Worm (Caenorhabditis elegans): ENCODE measurements around the gene D1086.18.

- TF ChIP-seq zag-1 (tag; optimal IDR thresholded peaks at IDR 0.05) (no peak), snpc-4 (tag; optimal IDR thresholded peaks at IDR 0.05) (no peak), fkh-10 (GFP tag; optimal IDR thresholded peaks at IDR 0.05) (no peak), unc-62 (GFP tag; optimal IDR thresholded peaks at IDR 0.05) (no peak), ceh-82 (tag; optimal IDR thresholded peaks at IDR 0.05) (no peak), egl-27 (tag; optimal IDR thresholded peaks at IDR 0.05) (no peak), pha-4 (tag; optimal IDR thresholded peaks at IDR 0.05) (no peak), ceh-9 (tag; optimal IDR thresholded peaks at IDR 0.05) (no peak)
Measured at ce11 chrV:14128858-14129257, 43.2 kb downstream of the D1086.18 start.
